Worm (Caenorhabditis elegans): ENCODE results near the gene T21C9.11.

Gene T21C9.11

ce11 chrV:10578938-10579337, 15.8 kb downstream of the T21C9.11 start, which contains the start of the genes erh-1 and lpd-9:
Gene erh-1, minus strand, starts transcription at chrV:10579141.
Gene lpd-9, plus strand, starts transcription at chrV:10579305.
- TF ChIP-seq nhr-10 (tag; optimal IDR thresholded peaks at IDR 0.05) (peak; percentile 25), unc-55 (GFP tag; optimal IDR thresholded peaks at IDR 0.05) (peak; percentile 89), dmd-4 (tag; optimal IDR thresholded peaks at IDR 0.05) (no peak), sma-9 (GFP tag; optimal IDR thresholded peaks at IDR 0.05) (peak; percentile 85), sma-9 (tag; optimal IDR thresholded peaks at IDR 0.05) (no peak), snpc-4 (tag; optimal IDR thresholded peaks at IDR 0.05) (peak; percentile 49), F13H6.1 (tag; optimal IDR thresholded peaks at IDR 0.05) (peak; percentile 79), alr-1 (tag; optimal IDR thresholded peaks at IDR 0.05) (no peak), egl-27 (tag; optimal IDR thresholded peaks at IDR 0.05) (peak; percentile 79), lin-13 (GFP tag; optimal IDR thresholded peaks at IDR 0.05) (peak; percentile 50), blmp-1 (tag; optimal IDR thresholded peaks at IDR 0.05; ENCODE audit: insufficient read depth) (peak; percentile 17), nhr-21 (tag; optimal IDR thresholded peaks at IDR 0.05) (peak; percentile 61), nhr-129 (tag; optimal IDR thresholded peaks at IDR 0.05) (peak; percentile 51), ceh-16 (tag; optimal IDR thresholded peaks at IDR 0.05) (no peak), mbf-1 (tag; optimal IDR thresholded peaks at IDR 0.05) (no peak), nhr-6 (tag; optimal IDR thresholded peaks at IDR 0.05) (no peak), sma-3 (GFP tag; optimal IDR thresholded peaks at IDR 0.05) (peak; percentile 65), mab-5 (tag; optimal IDR thresholded peaks at IDR 0.05) (peak; percentile 72), lin-39 (tag; optimal IDR thresholded peaks at IDR 0.05) (no peak), sem-4 (tag; optimal IDR thresholded peaks at IDR 0.05) (peak; percentile 25), nhr-237 (tag; optimal IDR thresholded peaks at IDR 0.05) (no peak), elt-1 (tag; optimal IDR thresholded peaks at IDR 0.05) (no peak), ztf-1 (GFP tag; conservative IDR thresholded peaks at IDR 0.05) (no peak), C34F6.9 (tag; optimal IDR thresholded peaks at IDR 0.05) (peak; percentile 90), Y55F3AM.14 (GFP tag; optimal IDR thresholded peaks at IDR 0.05) (no peak), fos-1 (tag; optimal IDR thresholded peaks at IDR 0.05) (peak; percentile 29), lsy-2 (tag; optimal IDR thresholded peaks at IDR 0.05) (peak; percentile 81 to 86), gmeb-1 (tag; optimal IDR thresholded peaks at IDR 0.05) (peak; percentile 85), R02D3.7 (tag; optimal IDR thresholded peaks at IDR 0.05) (peak; percentile 2), crh-2 (tag; optimal IDR thresholded peaks at IDR 0.05) (peak; percentile 59), lin-11 (tag; optimal IDR thresholded peaks at IDR 0.05) (peak; percentile 56)

- TF ChIP-seq nhr-25 (tag; optimal IDR thresholded peaks at IDR 0.05) (no peak), dmd-4 (tag; optimal IDR thresholded peaks at IDR 0.05) (no peak), unc-55 (GFP tag; optimal IDR thresholded peaks at IDR 0.05) (no peak), nhr-77 (tag; optimal IDR thresholded peaks at IDR 0.05) (no peak), ceh-82 (tag; optimal IDR thresholded peaks at IDR 0.05) (no peak), ztf-1 (GFP tag; conservative IDR thresholded peaks at IDR 0.05) (no peak), ceh-16 (tag; optimal IDR thresholded peaks at IDR 0.05) (no peak), ZK546.5 (tag; optimal IDR thresholded peaks at IDR 0.05) (no peak), lin-39 (tag; optimal IDR thresholded peaks at IDR 0.05) (no peak), elt-3 (tag; optimal IDR thresholded peaks at IDR 0.05) (no peak)
Measured at ce11 chrV:10578226-10578625, 16.5 kb downstream of the T21C9.11 start, which contains the start of gene mics-1. Gene mics-1, minus strand, starts transcription at chrV:10578326.

- TF ChIP-seq nhr-6 (tag; optimal IDR thresholded peaks at IDR 0.05) (no peak), lsy-2 (tag; optimal IDR thresholded peaks at IDR 0.05) (no peak), mdl-1 (tag; optimal IDR thresholded peaks at IDR 0.05) (no peak), F13H6.1 (tag; optimal IDR thresholded peaks at IDR 0.05) (no peak), ceh-16 (tag; optimal IDR thresholded peaks at IDR 0.05) (no peak), nhr-25 (tag; optimal IDR thresholded peaks at IDR 0.05) (no peak), ztf-4 (tag; optimal IDR thresholded peaks at IDR 0.05) (no peak), lin-39 (tag; optimal IDR thresholded peaks at IDR 0.05) (no peak), crh-2 (tag; optimal IDR thresholded peaks at IDR 0.05) (no peak), skn-1 (tag; optimal IDR thresholded peaks at IDR 0.05) (no peak)
Measured at ce11 chrV:10576319-10576718, 18.4 kb downstream of the T21C9.11 start, which contains the start of gene vps-54. Gene vps-54, minus strand, starts transcription at chrV:10576419.

- TF ChIP-seq nhr-11 (tag; optimal IDR thresholded peaks at IDR 0.05) (no peak), ceh-82 (tag; optimal IDR thresholded peaks at IDR 0.05) (no peak), nhr-129 (tag; optimal IDR thresholded peaks at IDR 0.05) (no peak), R02D3.7 (tag; optimal IDR thresholded peaks at IDR 0.05) (no peak), aly-2 (tag; optimal IDR thresholded peaks at IDR 0.05) (no peak), nhr-21 (tag; optimal IDR thresholded peaks at IDR 0.05) (no peak), unc-55 (GFP tag; optimal IDR thresholded peaks at IDR 0.05) (no peak), nhr-23 (tag; optimal IDR thresholded peaks at IDR 0.05) (no peak), ama-1 (optimal IDR thresholded peaks at IDR 0.05) (no peak), lsy-2 (tag; optimal IDR thresholded peaks at IDR 0.05) (no peak), nhr-10 (tag; optimal IDR thresholded peaks at IDR 0.05) (no peak)
Measured at ce11 chrV:10574197-10574596, 20.5 kb downstream of the T21C9.11 start.
